Worm (Caenorhabditis elegans): ENCODE measurements around the gene srw-68.

srw-68 gene

DNA sequence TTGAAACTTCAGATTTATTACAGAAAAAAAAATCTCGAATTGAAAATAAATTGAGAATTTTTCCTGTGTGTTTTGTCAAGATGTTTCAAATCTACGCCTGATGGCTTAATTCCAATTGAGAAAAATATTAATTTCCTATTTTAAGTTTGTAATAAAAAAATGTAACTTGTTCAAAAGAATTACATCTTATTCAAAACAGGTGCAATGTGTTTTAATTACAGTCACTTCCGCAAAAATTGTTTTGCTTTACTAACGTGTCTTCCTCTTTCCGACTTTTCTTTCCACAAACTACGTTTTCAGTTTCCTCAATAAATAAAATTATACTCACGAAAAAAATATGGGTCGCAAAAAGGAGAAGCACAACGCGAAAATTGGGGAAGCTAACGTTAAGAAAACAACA, 11.5 kb upstream of the srw-68 start, which contains the start of gene F25E5.16:
TSS of gene F25E5.16 (plus strand) at position 301 of the 400 bp plus-strand sequence.
- TF ChIP-seq lin-39 (tag; optimal IDR thresholded peaks at IDR 0.05) (no peak), egl-5 (tag; optimal IDR thresholded peaks at IDR 0.05) (no peak), nhr-76 (tag; optimal IDR thresholded peaks at IDR 0.05) (no peak), nfya-1 (tag; optimal IDR thresholded peaks at IDR 0.05; ENCODE audit: insufficient read depth) (no peak), tbx-2 (tag; optimal IDR thresholded peaks at IDR 0.05) (no peak), nhr-43 (tag; optimal IDR thresholded peaks at IDR 0.05; ENCODE audit: poor library complexity, severe bottlenecking) (no peak), fkh-2 (tag; optimal IDR thresholded peaks at IDR 0.05) (no peak)

DNA sequence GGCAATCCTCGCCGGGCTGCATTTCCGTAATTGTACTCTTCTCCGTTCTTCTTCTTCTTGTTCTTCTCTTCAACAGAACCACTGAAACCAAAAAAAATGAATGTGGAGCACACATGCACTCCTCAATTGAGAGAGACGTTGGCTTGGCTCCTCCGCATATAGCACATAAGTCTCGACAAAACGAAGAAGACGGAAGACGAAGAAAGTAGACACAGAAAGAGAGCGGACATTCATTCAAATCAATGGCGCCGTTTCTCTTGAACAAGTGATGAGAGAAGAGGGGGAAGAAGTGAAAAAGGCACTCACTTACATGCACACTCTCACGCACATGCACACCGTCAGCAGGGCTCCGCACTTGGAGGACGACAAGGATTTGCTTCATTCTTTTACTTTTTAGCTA, 11.0 kb upstream of the srw-68 start, which contains the start of gene F25E5.9:
TSS of gene F25E5.9 (minus strand) at position 382 of the 400 bp plus-strand sequence.
- peak; percentile 10 for TF ChIP-seq ama-1 (optimal IDR thresholded peaks at IDR 0.05)
- peak; percentile 3 for TF ChIP-seq lin-39 (tag; optimal IDR thresholded peaks at IDR 0.05)
- peak; percentile 7 for TF ChIP-seq lin-15B (tag; optimal IDR thresholded peaks at IDR 0.05)
- TF ChIP-seq nfya-1 (tag; optimal IDR thresholded peaks at IDR 0.05; ENCODE audit: insufficient read depth): peak; percentile 51
- TF ChIP-seq nhr-76 (tag; optimal IDR thresholded peaks at IDR 0.05): no peak
- TF ChIP-seq snpc-4 (tag; optimal IDR thresholded peaks at IDR 0.05): peak; percentile 32
- peak; percentile 28 for TF ChIP-seq fkh-10 (GFP tag; optimal IDR thresholded peaks at IDR 0.05)
- no peak for TF ChIP-seq ztf-11 (tag; optimal IDR thresholded peaks at IDR 0.05)

DNA sequence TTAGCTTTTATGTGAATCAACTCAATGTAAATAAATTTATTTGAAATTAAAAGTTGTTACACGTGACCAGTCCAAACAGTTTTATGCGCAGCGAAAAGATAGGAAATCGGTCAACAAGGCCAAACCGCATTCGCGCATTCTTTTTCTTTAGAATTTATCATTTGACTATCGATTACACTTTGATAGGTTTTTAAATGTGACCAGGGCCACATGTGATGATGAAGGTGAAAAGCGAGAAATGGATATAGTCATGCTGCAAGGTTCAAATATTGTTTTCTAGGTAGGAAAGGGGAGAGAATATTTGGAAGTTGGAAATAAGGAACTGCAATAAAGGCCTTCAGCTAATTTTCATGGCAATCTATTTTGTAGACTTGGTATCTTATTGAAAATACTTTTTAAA, 10.4 kb upstream of the srw-68 start:
- TF ChIP-seq skn-1 (tag; optimal IDR thresholded peaks at IDR 0.05) (no peak), ztf-4 (tag; optimal IDR thresholded peaks at IDR 0.05) (no peak), ztf-11 (tag; optimal IDR thresholded peaks at IDR 0.05) (no peak), nhr-25 (tag; optimal IDR thresholded peaks at IDR 0.05) (peak; percentile 78), zag-1 (tag; optimal IDR thresholded peaks at IDR 0.05) (no peak), fos-1 (tag; optimal IDR thresholded peaks at IDR 0.05) (no peak), aly-2 (tag; optimal IDR thresholded peaks at IDR 0.05) (no peak), lsy-12 (tag; optimal IDR thresholded peaks at IDR 0.05) (no peak), fkh-2 (tag; optimal IDR thresholded peaks at IDR 0.05) (no peak), nhr-28 (tag; optimal IDR thresholded peaks at IDR 0.05) (no peak), ceh-82 (tag; optimal IDR thresholded peaks at IDR 0.05) (no peak), elt-3 (tag; optimal IDR thresholded peaks at IDR 0.05) (peak in 2 of 3 experiments; percentile 14 to 91), egl-27 (tag; optimal IDR thresholded peaks at IDR 0.05) (no peak), daf-12 (tag; optimal IDR thresholded peaks at IDR 0.05) (no peak), sea-2 (GFP tag; optimal IDR thresholded peaks at IDR 0.05) (no peak), nhr-67 (tag; optimal IDR thresholded peaks at IDR 0.05) (no peak), lin-15B (tag; optimal IDR thresholded peaks at IDR 0.05) (no peak), tbx-2 (tag; optimal IDR thresholded peaks at IDR 0.05) (peak; percentile 28), nfya-1 (tag; optimal IDR thresholded peaks at IDR 0.05; ENCODE audit: insufficient read depth) (peak; percentile 16), nhr-77 (tag; optimal IDR thresholded peaks at IDR 0.05) (no peak), ama-1 (optimal IDR thresholded peaks at IDR 0.05) (peak; percentile 98), unc-39 (tag; optimal IDR thresholded peaks at IDR 0.05) (no peak), nhr-237 (tag; optimal IDR thresholded peaks at IDR 0.05) (no peak), eor-1 (tag; optimal IDR thresholded peaks at IDR 0.05) (no peak), nhr-43 (tag; optimal IDR thresholded peaks at IDR 0.05; ENCODE audit: poor library complexity, severe bottlenecking) (peak; percentile 90), elt-1 (tag; optimal IDR thresholded peaks at IDR 0.05) (no peak), elt-2 (tag; optimal IDR thresholded peaks at IDR 0.05) (no peak), nhr-23 (tag; optimal IDR thresholded peaks at IDR 0.05) (peak; percentile 72), mdl-1 (tag; optimal IDR thresholded peaks at IDR 0.05) (no peak), mml-1 (tag; optimal IDR thresholded peaks at IDR 0.05) (no peak), pha-4 (tag; optimal IDR thresholded peaks at IDR 0.05) (peak; percentile 14)

DNA sequence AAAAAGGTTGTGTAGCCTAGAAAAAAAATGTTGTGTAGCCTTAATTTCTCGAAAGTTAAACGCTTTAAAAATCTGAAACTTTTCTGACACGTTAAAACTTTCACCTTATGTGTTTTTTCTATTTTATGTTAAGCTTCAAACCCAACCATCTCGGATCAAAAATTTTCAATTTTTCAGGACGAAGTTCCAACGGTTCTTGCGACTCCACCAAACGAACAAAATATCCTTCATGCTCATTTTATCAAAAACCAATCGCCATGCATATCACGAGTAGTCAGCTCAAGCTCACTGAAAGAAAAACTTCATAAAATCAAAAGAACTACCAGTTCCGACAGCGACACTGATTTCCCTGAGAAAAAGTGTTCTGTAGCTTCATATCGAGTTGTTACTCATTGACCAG, 10.0 kb upstream of the srw-68 start:
- TF ChIP-seq nhr-77 (tag; optimal IDR thresholded peaks at IDR 0.05): no peak
- no peak for TF ChIP-seq mml-1 (tag; optimal IDR thresholded peaks at IDR 0.05)
- TF ChIP-seq lsy-12 (tag; optimal IDR thresholded peaks at IDR 0.05): no peak
- TF ChIP-seq elt-3 (tag; optimal IDR thresholded peaks at IDR 0.05): no peak
- TF ChIP-seq sea-2 (GFP tag; optimal IDR thresholded peaks at IDR 0.05): no peak
- TF ChIP-seq elt-1 (tag; optimal IDR thresholded peaks at IDR 0.05): no peak
- no peak for TF ChIP-seq nhr-23 (tag; optimal IDR thresholded peaks at IDR 0.05)
- no peak for TF ChIP-seq unc-39 (tag; optimal IDR thresholded peaks at IDR 0.05)
- TF ChIP-seq ztf-11 (tag; optimal IDR thresholded peaks at IDR 0.05): no peak
- TF ChIP-seq fkh-10 (GFP tag; optimal IDR thresholded peaks at IDR 0.05): no peak
- no peak for TF ChIP-seq tbx-2 (tag; optimal IDR thresholded peaks at IDR 0.05)
- TF ChIP-seq zag-1 (tag; optimal IDR thresholded peaks at IDR 0.05): no peak
- TF ChIP-seq mdl-1 (tag; optimal IDR thresholded peaks at IDR 0.05): no peak
- no peak for TF ChIP-seq nhr-25 (tag; optimal IDR thresholded peaks at IDR 0.05)
- no peak for TF ChIP-seq ztf-4 (tag; optimal IDR thresholded peaks at IDR 0.05)
- TF ChIP-seq nhr-12 (tag; optimal IDR thresholded peaks at IDR 0.05): no peak
- no peak for TF ChIP-seq ceh-9 (tag; optimal IDR thresholded peaks at IDR 0.05)
- TF ChIP-seq lin-39 (tag; optimal IDR thresholded peaks at IDR 0.05): no peak
